ENCODE assay signal across 1 fruit fly cellular context in genomic region chrX:7086539-7086938, dm6.
TF ChIP-seq lines count a peak whose summit lies in the region.

No protein-coding gene starts in this region.

TF ChIP-seq in whole organism, embryonic, 481 proteins besides CTCF, POLR2A, EP300 and RAD21 (continued from another document and continues in another):
- TF ChIP-seq insv (GFP tag; optimal IDR thresholded peaks at IDR 0.05; lab: Kevin White, UChicago): no peak
- no peak for TF ChIP-seq sd (tag; optimal IDR thresholded peaks at IDR 0.05; lab: Kevin White, UChicago)
- TF ChIP-seq Taf1 (GFP tag; IDR thresholded peaks at IDR 0.05; lab: Robert Waterston, UW): no peak
- TF ChIP-seq unc-4 (GFP tag; IDR thresholded peaks at IDR 0.05; lab: Robert Waterston, UW; ENCODE audit: partially characterized antibody): no peak
- no peak for TF ChIP-seq CG1647 (GFP tag; optimal IDR thresholded peaks at IDR 0.05; lab: Kevin White, UChicago)
- TF ChIP-seq Hr51 (GFP tag; optimal IDR thresholded peaks at IDR 0.05; lab: Kevin White, UChicago): no peak
- TF ChIP-seq nom (GFP tag; optimal IDR thresholded peaks at IDR 0.05; lab: Kevin White, UChicago): no peak
- TF ChIP-seq sima (GFP tag; optimal IDR thresholded peaks at IDR 0.05; lab: Kevin White, UChicago): no peak
- no peak for TF ChIP-seq CG11560 (tag; IDR thresholded peaks at IDR 0.05; lab: Robert Waterston, UW)
- TF ChIP-seq D19B (GFP tag; optimal IDR thresholded peaks at IDR 0.05; lab: Kevin White, UChicago): no peak
- TF ChIP-seq CG6272 (GFP tag; IDR thresholded peaks at IDR 0.05; lab: Robert Waterston, UW): no peak
- TF ChIP-seq MBD-R2 (GFP tag; IDR thresholded peaks at IDR 0.05; lab: Robert Waterston, UW): peak; percentile 14; the same call in 1 of the 2 replicates
- no peak for TF ChIP-seq CG4820 (GFP tag; optimal IDR thresholded peaks at IDR 0.05; lab: Kevin White, UChicago)
- TF ChIP-seq hkb (optimal IDR thresholded peaks at IDR 0.05; lab: Kevin White, UChicago): no peak
- peak; percentile 29; the same call in 1 of the 2 replicates for TF ChIP-seq hkb (GFP tag; IDR thresholded peaks at IDR 0.05; lab: Robert Waterston, UW)
- no peak for TF ChIP-seq maf-S (GFP tag; optimal IDR thresholded peaks at IDR 0.05; lab: Kevin White, UChicago)
- TF ChIP-seq TFAM (GFP tag; optimal IDR thresholded peaks at IDR 0.05; lab: Kevin White, UChicago): no peak
- TF ChIP-seq fd64A (GFP tag; optimal IDR thresholded peaks at IDR 0.05; lab: Kevin White, UChicago): no peak
- TF ChIP-seq CG3407 (GFP tag; optimal IDR thresholded peaks at IDR 0.05; lab: Kevin White, UChicago): no peak
- TF ChIP-seq Atf3 (GFP tag; optimal IDR thresholded peaks at IDR 0.05; lab: Kevin White, UChicago): no peak
- TF ChIP-seq ac (GFP tag; optimal IDR thresholded peaks at IDR 0.05; lab: Kevin White, UChicago): no peak
- peak; percentile 15 for TF ChIP-seq CG1602 (GFP tag; optimal IDR thresholded peaks at IDR 0.05; lab: Kevin White, UChicago)
- TF ChIP-seq CG7786 (GFP tag; optimal IDR thresholded peaks at IDR 0.05; lab: Kevin White, UChicago): peak; percentile 13
- TF ChIP-seq PHDP (tag; optimal IDR thresholded peaks at IDR 0.05; lab: Kevin White, UChicago): peak; percentile 16
- no peak for TF ChIP-seq pita (GFP tag; optimal IDR thresholded peaks at IDR 0.05; lab: Kevin White, UChicago)
- TF ChIP-seq CG10543 (GFP tag; optimal IDR thresholded peaks at IDR 0.05; lab: Kevin White, UChicago): no peak
- TF ChIP-seq slp2 (GFP tag; optimal IDR thresholded peaks at IDR 0.05; lab: Kevin White, UChicago): no peak
- TF ChIP-seq dati (GFP tag; IDR thresholded peaks at IDR 0.05; lab: Robert Waterston, UW): no peak
- no peak for TF ChIP-seq CG10979 (tag; optimal IDR thresholded peaks at IDR 0.05; lab: Kevin White, UChicago)
- no peak for TF ChIP-seq CG14050 (GFP tag; IDR thresholded peaks at IDR 0.05; lab: Robert Waterston, UW)
- peak; percentile 40 for TF ChIP-seq Sox102F (GFP tag; optimal IDR thresholded peaks at IDR 0.05; lab: Kevin White, UChicago)
- TF ChIP-seq E2f2 (GFP tag; IDR thresholded peaks at IDR 0.05; lab: Robert Waterston, UW): no peak
- TF ChIP-seq CG11085 (GFP tag; IDR thresholded peaks at IDR 0.05; lab: Robert Waterston, UW): no peak
- TF ChIP-seq chif (GFP tag; optimal IDR thresholded peaks at IDR 0.05; lab: Kevin White, UChicago): peak; percentile 12 to 16
- no peak for TF ChIP-seq CG10565 (GFP tag; optimal IDR thresholded peaks at IDR 0.05; lab: Kevin White, UChicago)
- no peak for TF ChIP-seq Bteb2 (GFP tag; optimal IDR thresholded peaks at IDR 0.05; lab: Kevin White, UChicago)
- no peak for TF ChIP-seq salm (tag; optimal IDR thresholded peaks at IDR 0.05; lab: Kevin White, UChicago)
- TF ChIP-seq dmrt11E (tag; optimal IDR thresholded peaks at IDR 0.05; lab: Kevin White, UChicago): no peak
- no peak for TF ChIP-seq kah (GFP tag; optimal IDR thresholded peaks at IDR 0.05; lab: Kevin White, UChicago)
- TF ChIP-seq knrl (GFP tag; IDR thresholded peaks at IDR 0.05; lab: Robert Waterston, UW; ENCODE audit: partially characterized antibody): no peak
- no peak for TF ChIP-seq dm (GFP tag; optimal IDR thresholded peaks at IDR 0.05; lab: Kevin White, UChicago)
- TF ChIP-seq ATbp (GFP tag; optimal IDR thresholded peaks at IDR 0.05; lab: Kevin White, UChicago): no peak
- no peak for TF ChIP-seq gt (GFP tag; IDR thresholded peaks at IDR 0.05; lab: Robert Waterston, UW)
- TF ChIP-seq HHEX (GFP tag; optimal IDR thresholded peaks at IDR 0.05; lab: Kevin White, UChicago): no peak
- TF ChIP-seq cwo (GFP tag; optimal IDR thresholded peaks at IDR 0.05; lab: Kevin White, UChicago): no peak
- TF ChIP-seq stc (GFP tag; IDR thresholded peaks at IDR 0.05; lab: Robert Waterston, UW): no peak
- no peak for TF ChIP-seq CG9215 (GFP tag; IDR thresholded peaks at IDR 0.05; lab: Robert Waterston, UW)
- TF ChIP-seq NC2α (GFP tag; optimal IDR thresholded peaks at IDR 0.05; lab: Kevin White, UChicago): no peak
- TF ChIP-seq CG8359 (GFP tag; optimal IDR thresholded peaks at IDR 0.05; lab: Kevin White, UChicago; ENCODE audit: borderline replicate concordance): no peak
- no peak for TF ChIP-seq CG12942 (GFP tag; optimal IDR thresholded peaks at IDR 0.05; lab: Kevin White, UChicago)
- TF ChIP-seq cas (GFP tag; IDR thresholded peaks at IDR 0.05; lab: Robert Waterston, UW): no peak
- TF ChIP-seq mam (GFP tag; optimal IDR thresholded peaks at IDR 0.05; lab: Kevin White, UChicago): peak; percentile 22
- no peak for TF ChIP-seq CG2678 (tag; optimal IDR thresholded peaks at IDR 0.05; lab: Kevin White, UChicago)
- TF ChIP-seq CG1832 (GFP tag; optimal IDR thresholded peaks at IDR 0.05; lab: Kevin White, UChicago): no peak
- TF ChIP-seq hb (GFP tag; IDR thresholded peaks at IDR 0.05; lab: Robert Waterston, UW; ENCODE audit: partially characterized antibody): no peak
- TF ChIP-seq stwl (tag; optimal IDR thresholded peaks at IDR 0.05; lab: Kevin White, UChicago): no peak
- TF ChIP-seq CG33557 (GFP tag; optimal IDR thresholded peaks at IDR 0.05; lab: Kevin White, UChicago): no peak
- TF ChIP-seq CG15514 (GFP tag; optimal IDR thresholded peaks at IDR 0.05; lab: Kevin White, UChicago): no peak
- TF ChIP-seq Mrtf (GFP tag; IDR thresholded peaks at IDR 0.05; lab: Robert Waterston, UW): no peak
- TF ChIP-seq Vsx1 (GFP tag; optimal IDR thresholded peaks at IDR 0.05; lab: Kevin White, UChicago): no peak
- TF ChIP-seq gsb-n (tag; optimal IDR thresholded peaks at IDR 0.05; lab: Kevin White, UChicago): no peak
- TF ChIP-seq CG3995 (GFP tag; optimal IDR thresholded peaks at IDR 0.05; lab: Kevin White, UChicago): no peak
- TF ChIP-seq Chrac-16 (GFP tag; optimal IDR thresholded peaks at IDR 0.05; lab: Kevin White, UChicago): no peak
- no peak for TF ChIP-seq CG10959 (GFP tag; IDR thresholded peaks at IDR 0.05; lab: Robert Waterston, UW)
- no peak for TF ChIP-seq corto (GFP tag; optimal IDR thresholded peaks at IDR 0.05; lab: Kevin White, UChicago)
- no peak for TF ChIP-seq aop (GFP tag; IDR thresholded peaks at IDR 0.05; lab: Robert Waterston, UW)
- TF ChIP-seq BEAF-32 (GFP tag; optimal IDR thresholded peaks at IDR 0.05; lab: Kevin White, UChicago): no peak
- no peak for TF ChIP-seq CG17912 (GFP tag; optimal IDR thresholded peaks at IDR 0.05; lab: Kevin White, UChicago)
- TF ChIP-seq CG18011 (GFP tag; optimal IDR thresholded peaks at IDR 0.05; lab: Kevin White, UChicago): no peak
- TF ChIP-seq exex (tag; optimal IDR thresholded peaks at IDR 0.05; lab: Kevin White, UChicago): no peak
- no peak for TF ChIP-seq sna (GFP tag; IDR thresholded peaks at IDR 0.05; lab: Robert Waterston, UW; ENCODE audit: partially characterized antibody)
- TF ChIP-seq bbx (GFP tag; IDR thresholded peaks at IDR 0.05; lab: Robert Waterston, UW; ENCODE audit: partially characterized antibody): no peak
- TF ChIP-seq Med (GFP tag; lab: Kevin White, UChicago): no peak
- no peak for TF ChIP-seq CG4360 (GFP tag; IDR thresholded peaks at IDR 0.05; lab: Robert Waterston, UW)
- TF ChIP-seq row (GFP tag; IDR thresholded peaks at IDR 0.05; lab: Robert Waterston, UW): peak; percentile 55; the same call in 2 of the 3 replicates
- peak; percentile 16 for TF ChIP-seq zfh2 (GFP tag; optimal IDR thresholded peaks at IDR 0.05; lab: Kevin White, UChicago)
- TF ChIP-seq CkIIα-i1 (GFP tag; IDR thresholded peaks at IDR 0.05; lab: Robert Waterston, UW): no peak
- no peak for TF ChIP-seq CG10274 (GFP tag; optimal IDR thresholded peaks at IDR 0.05; lab: Kevin White, UChicago)
- no peak for TF ChIP-seq jigr1 (GFP tag; IDR thresholded peaks at IDR 0.05; lab: Robert Waterston, UW)
- TF ChIP-seq Myb (GFP tag; optimal IDR thresholded peaks at IDR 0.05; lab: Kevin White, UChicago): no peak
- TF ChIP-seq CG9797 (GFP tag; optimal IDR thresholded peaks at IDR 0.05; lab: Kevin White, UChicago): no peak
- no peak for TF ChIP-seq Fer1 (GFP tag; optimal IDR thresholded peaks at IDR 0.05; lab: Kevin White, UChicago)
- no peak for TF ChIP-seq CG17568 (GFP tag; optimal IDR thresholded peaks at IDR 0.05; lab: Kevin White, UChicago)
- no peak for TF ChIP-seq zen (tag; optimal IDR thresholded peaks at IDR 0.05; lab: Kevin White, UChicago)
- TF ChIP-seq CG4707 (GFP tag; optimal IDR thresholded peaks at IDR 0.05; lab: Kevin White, UChicago): no peak
- no peak for TF ChIP-seq HmgZ (tag; optimal IDR thresholded peaks at IDR 0.05; lab: Kevin White, UChicago)
- no peak for TF ChIP-seq lola (GFP tag; optimal IDR thresholded peaks at IDR 0.05; lab: Kevin White, UChicago)
- TF ChIP-seq Hr78 (GFP tag; optimal IDR thresholded peaks at IDR 0.05; lab: Kevin White, UChicago): no peak
- TF ChIP-seq CG30431 (GFP tag; optimal IDR thresholded peaks at IDR 0.05; lab: Kevin White, UChicago): no peak
- TF ChIP-seq Max (GFP tag; optimal IDR thresholded peaks at IDR 0.05; lab: Kevin White, UChicago): no peak
- TF ChIP-seq eve (GFP tag; optimal IDR thresholded peaks at IDR 0.05; lab: Kevin White, UChicago): peak in 1 of 2 experiments; percentile 64
- no peak for TF ChIP-seq jing (GFP tag; optimal IDR thresholded peaks at IDR 0.05; lab: Kevin White, UChicago)
- TF ChIP-seq Dfd (GFP tag; optimal IDR thresholded peaks at IDR 0.05; lab: Kevin White, UChicago): no peak
- TF ChIP-seq twi (tag; optimal IDR thresholded peaks at IDR 0.05; lab: Kevin White, UChicago): no peak
- TF ChIP-seq CG4730 (GFP tag; IDR thresholded peaks at IDR 0.05; lab: Robert Waterston, UW): no peak
- TF ChIP-seq sr (GFP tag; IDR thresholded peaks at IDR 0.05; lab: Robert Waterston, UW): no peak
- TF ChIP-seq tna (GFP tag; IDR thresholded peaks at IDR 0.05; lab: Robert Waterston, UW; ENCODE audit: partially characterized antibody): no peak
- no peak for TF ChIP-seq wdn (GFP tag; IDR thresholded peaks at IDR 0.05; lab: Robert Waterston, UW)
- TF ChIP-seq Pdp1 (GFP tag; optimal IDR thresholded peaks at IDR 0.05; lab: Kevin White, UChicago): peak in 1 of 2 experiments; percentile 18
- TF ChIP-seq sens (GFP tag; lab: Kevin White, UChicago): peak; percentile 81
- TF ChIP-seq mirr (GFP tag; optimal IDR thresholded peaks at IDR 0.05; lab: Kevin White, UChicago): no peak
- TF ChIP-seq CG10366 (GFP tag; IDR thresholded peaks at IDR 0.05; lab: Robert Waterston, UW): no peak
- no peak for TF ChIP-seq Meics (GFP tag; optimal IDR thresholded peaks at IDR 0.05; lab: Kevin White, UChicago)
- TF ChIP-seq CG8281 (tag; optimal IDR thresholded peaks at IDR 0.05; lab: Kevin White, UChicago): no peak
- TF ChIP-seq Dip2 (GFP tag; IDR thresholded peaks at IDR 0.05; lab: Robert Waterston, UW): no peak
- no peak for TF ChIP-seq CG16815 (GFP tag; optimal IDR thresholded peaks at IDR 0.05; lab: Kevin White, UChicago)
- no peak for TF ChIP-seq bowl (GFP tag; IDR thresholded peaks at IDR 0.05; lab: Robert Waterston, UW)
- no peak for TF ChIP-seq CG16813 (GFP tag; IDR thresholded peaks at IDR 0.05; lab: Robert Waterston, UW; ENCODE audit: partially characterized antibody)
- no peak for TF ChIP-seq Nf-YC (tag; optimal IDR thresholded peaks at IDR 0.05; lab: Kevin White, UChicago)
- TF ChIP-seq CG1233 (GFP tag; optimal IDR thresholded peaks at IDR 0.05; lab: Kevin White, UChicago): no peak
- TF ChIP-seq danr (GFP tag; IDR thresholded peaks at IDR 0.05; lab: Robert Waterston, UW): no peak
- no peak for TF ChIP-seq bigmax (GFP tag; optimal IDR thresholded peaks at IDR 0.05; lab: Kevin White, UChicago)
- TF ChIP-seq Mad (GFP tag; optimal IDR thresholded peaks at IDR 0.05; lab: Kevin White, UChicago): no peak
- TF ChIP-seq Hand (GFP tag; optimal IDR thresholded peaks at IDR 0.05; lab: Kevin White, UChicago): no peak
- TF ChIP-seq CG15696 (tag; optimal IDR thresholded peaks at IDR 0.05; lab: Kevin White, UChicago): no peak
- TF ChIP-seq ham (GFP tag; IDR thresholded peaks at IDR 0.05; lab: Robert Waterston, UW): no peak
- peak; percentile 1 for TF ChIP-seq Camta (GFP tag; optimal IDR thresholded peaks at IDR 0.05; lab: Kevin White, UChicago)
- TF ChIP-seq CG13894 (tag; optimal IDR thresholded peaks at IDR 0.05; lab: Kevin White, UChicago): no peak
- no peak for TF ChIP-seq Doc2 (GFP tag; IDR thresholded peaks at IDR 0.05; lab: Robert Waterston, UW)
- TF ChIP-seq sob (GFP tag; IDR thresholded peaks at IDR 0.05; lab: Robert Waterston, UW): 0 out of 2 replicates have a peak, but pooled peaks have one; percentile 17
- peak; percentile 43; the same call in 1 of the 2 replicates for TF ChIP-seq CG6689 (GFP tag; IDR thresholded peaks at IDR 0.05; lab: Robert Waterston, UW)
- no peak for TF ChIP-seq CG4424 (GFP tag; optimal IDR thresholded peaks at IDR 0.05; lab: Kevin White, UChicago)
- TF ChIP-seq Fer2 (tag; optimal IDR thresholded peaks at IDR 0.05; lab: Kevin White, UChicago): no peak
- TF ChIP-seq amos (GFP tag; IDR thresholded peaks at IDR 0.05; lab: Robert Waterston, UW; ENCODE audit: partially characterized antibody): no peak
- TF ChIP-seq fd3F (GFP tag; optimal IDR thresholded peaks at IDR 0.05; lab: Kevin White, UChicago): no peak
- no peak for TF ChIP-seq lbe (GFP tag; optimal IDR thresholded peaks at IDR 0.05; lab: Kevin White, UChicago)
- no peak for TF ChIP-seq CG9437 (GFP tag; optimal IDR thresholded peaks at IDR 0.05; lab: Kevin White, UChicago)
- no peak for TF ChIP-seq H2.0 (GFP tag; IDR thresholded peaks at IDR 0.05; lab: Robert Waterston, UW)
- no peak for TF ChIP-seq CG2116 (GFP tag; optimal IDR thresholded peaks at IDR 0.05; lab: Kevin White, UChicago)
- TF ChIP-seq CG7928 (GFP tag; optimal IDR thresholded peaks at IDR 0.05; lab: Kevin White, UChicago): no peak
- TF ChIP-seq CG8478 (optimal IDR thresholded peaks at IDR 0.05; lab: Kevin White, UChicago): no peak
- TF ChIP-seq dan (GFP tag; IDR thresholded peaks at IDR 0.05; lab: Robert Waterston, UW): no peak
- no peak for TF ChIP-seq CG6765 (GFP tag; optimal IDR thresholded peaks at IDR 0.05; lab: Kevin White, UChicago)
- TF ChIP-seq CG11093 (GFP tag; IDR thresholded peaks at IDR 0.05; lab: Robert Waterston, UW): no peak
- peak; percentile 16 for TF ChIP-seq ind (GFP tag; optimal IDR thresholded peaks at IDR 0.05; lab: Kevin White, UChicago)
- TF ChIP-seq CG3838 (GFP tag; optimal IDR thresholded peaks at IDR 0.05; lab: Kevin White, UChicago): no peak
- no peak for TF ChIP-seq CG17802 (tag; optimal IDR thresholded peaks at IDR 0.05; lab: Kevin White, UChicago)
- TF ChIP-seq CG15479 (GFP tag; optimal IDR thresholded peaks at IDR 0.05; lab: Kevin White, UChicago): no peak
- peak; percentile 64 for TF ChIP-seq Ada2b (GFP tag; IDR thresholded peaks at IDR 0.05; lab: Robert Waterston, UW)
- no peak for TF ChIP-seq CG10462 (GFP tag; optimal IDR thresholded peaks at IDR 0.05; lab: Kevin White, UChicago)
